Worm (Caenorhabditis elegans) whole organism, dauer: ENCODE results near the gene F45E1.5.

Experiments used
- unc-62 ChIP-seq: sonication (generic microtip); optimal IDR thresholded peaks from 2 replicates; lab custom pipeline; 2017; ENCODE audit warnings: missing biosample characterization, missing genetic modification reagents, missing genetic modification characterization

The F45E1.5 gene

ce11 chrX:7976400-7976799 is at the start of gene F45E1.5:
Gene F45E1.5 (plus strand): TSS chrX:7976700.
- no peak for TF ChIP-seq unc-62 (GFP tag; lab: Kevin White, UChicago)

- TF ChIP-seq unc-62 (GFP tag; lab: Kevin White, UChicago): no peak
These were observed 46.0 kb upstream of the F45E1.5 start, which contains the start of gene zig-3 for ce11 chrX:7930450-7930849. Gene zig-3 (plus strand): TSS chrX:7930750.

ce11 chrX:7932453-7932852 is 44.0 kb upstream of the F45E1.5 start:
- no peak for TF ChIP-seq unc-62 (GFP tag; lab: Kevin White, UChicago)

ce11 chrX:7942675-7943074 is 33.8 kb upstream of the F45E1.5 start:
- no peak for TF ChIP-seq unc-62 (GFP tag; lab: Kevin White, UChicago)

ce11 chrX:7944999-7945398 is 31.5 kb upstream of the F45E1.5 start, which contains the start of gene tnt-3:
Gene tnt-3 (minus strand): TSS chrX:7945099.
- TF ChIP-seq unc-62 (GFP tag; lab: Kevin White, UChicago): no peak

- no peak for TF ChIP-seq unc-62 (GFP tag; lab: Kevin White, UChicago)
These were observed 31.1 kb upstream of the F45E1.5 start for ce11 chrX:7945438-7945837.

ce11 chrX:7951578-7951977 is 24.9 kb upstream of the F45E1.5 start:
- TF ChIP-seq unc-62 (GFP tag; lab: Kevin White, UChicago): no peak

ce11 chrX:7952226-7953062 is 24.1 kb upstream of the F45E1.5 start:
- no peak for TF ChIP-seq unc-62 (GFP tag; lab: Kevin White, UChicago)

- TF ChIP-seq unc-62 (GFP tag; lab: Kevin White, UChicago): no peak
These were observed 23.5 kb upstream of the F45E1.5 start for ce11 chrX:7953063-7953337.

- no peak for TF ChIP-seq unc-62 (GFP tag; lab: Kevin White, UChicago)
These were observed 22.8 kb upstream of the F45E1.5 start for ce11 chrX:7953695-7954094.

- TF ChIP-seq unc-62 (GFP tag; lab: Kevin White, UChicago): no peak
These were observed 22.2 kb upstream of the F45E1.5 start, which contains the start of gene dct-1 for ce11 chrX:7954328-7954727. Gene dct-1 (plus strand): TSS chrX:7954354.

ce11 chrX:7956449-7956848 is 20.1 kb upstream of the F45E1.5 start:
- no peak for TF ChIP-seq unc-62 (GFP tag; lab: Kevin White, UChicago)

ce11 chrX:7958203-7958602 is 18.3 kb upstream of the F45E1.5 start, which contains the start of gene sfxn-2:
Gene sfxn-2 (minus strand): TSS chrX:7958303.
- TF ChIP-seq unc-62 (GFP tag; lab: Kevin White, UChicago): no peak

- no peak for TF ChIP-seq unc-62 (GFP tag; lab: Kevin White, UChicago)
These were observed 14.9 kb upstream of the F45E1.5 start, which contains the start of gene sem-5 for ce11 chrX:7961623-7962022. Gene sem-5 (minus strand): TSS chrX:7961723.

ce11 chrX:7962056-7962485 is 14.4 kb upstream of the F45E1.5 start:
- TF ChIP-seq unc-62 (GFP tag; lab: Kevin White, UChicago): no peak

ce11 chrX:7964022-7964421 is 12.5 kb upstream of the F45E1.5 start:
- no peak for TF ChIP-seq unc-62 (GFP tag; lab: Kevin White, UChicago)

ce11 chrX:7965449-7965848 is 11.1 kb upstream of the F45E1.5 start:
- TF ChIP-seq unc-62 (GFP tag; lab: Kevin White, UChicago): no peak
